Worm (Caenorhabditis elegans) whole organism, midembryonic: ENCODE data around the gene C09G5.13.

Experiments used
- cog-1 ChIP-seq: sonication (generic microtip); optimal IDR thresholded peaks from 2 replicates; lab custom pipeline; 2016; ENCODE audit warnings: missing genetic modification characterization, missing compliant biosample characterization
- klf-2 ChIP-seq: fragments of 200-800 bp; sonication (Bioruptor generic); conservative IDR thresholded peaks from 2 replicates; pipeline ENCODE4 v1.3.6; 2022; ENCODE audit warnings: missing genetic modification reagents, missing genetic modification characterization, missing compliant biosample characterization
- med-1 ChIP-seq: sonication (generic microtip); optimal IDR thresholded peaks from 2 replicates; lab custom pipeline; 2017; ENCODE audit warnings: missing genetic modification characterization, mild to moderate bottlenecking, missing compliant biosample characterization, antibody characterized with exemption, missing genetic modification reagents; ENCODE audit not compliant: insufficient read depth
- tab-1 ChIP-seq: fragments of 200-800 bp; sonication (Bioruptor generic); IDR thresholded peaks from 2 replicates; pipeline ENCODE4 v1.3.6; 2022; ENCODE audit warnings: missing genetic modification characterization, missing compliant biosample characterization
- ztf-29 ChIP-seq: fragments of 200-800 bp; sonication (Bioruptor generic); IDR thresholded peaks from 2 replicates; pipeline ENCODE4 v1.3.6; 2022; ENCODE audit warnings: missing genetic modification reagents, missing genetic modification characterization, missing compliant biosample characterization

ce11 chrII:10730702-10731101 lies 13.5 kb downstream of the C09G5.13 start:
- TF ChIP-seq med-1 (GFP tag; lab: Kevin White, UChicago) = no peak
- TF ChIP-seq cog-1 (tag; lab: Kevin White, UChicago) = no peak
- no peak for TF ChIP-seq tab-1 (GFP tag; lab: Robert Waterston, UW)
- TF ChIP-seq klf-2 (GFP tag; lab: Robert Waterston, UW) = no peak
- TF ChIP-seq ztf-29 (GFP tag; lab: Robert Waterston, UW) = no peak
